Worm (Caenorhabditis elegans): ENCODE data around the gene Y49A3A.4.
A peak's percentile ranks its signal among the peaks of the same experiment; 100 is the strongest.

Y49A3A.4 gene

DNA sequence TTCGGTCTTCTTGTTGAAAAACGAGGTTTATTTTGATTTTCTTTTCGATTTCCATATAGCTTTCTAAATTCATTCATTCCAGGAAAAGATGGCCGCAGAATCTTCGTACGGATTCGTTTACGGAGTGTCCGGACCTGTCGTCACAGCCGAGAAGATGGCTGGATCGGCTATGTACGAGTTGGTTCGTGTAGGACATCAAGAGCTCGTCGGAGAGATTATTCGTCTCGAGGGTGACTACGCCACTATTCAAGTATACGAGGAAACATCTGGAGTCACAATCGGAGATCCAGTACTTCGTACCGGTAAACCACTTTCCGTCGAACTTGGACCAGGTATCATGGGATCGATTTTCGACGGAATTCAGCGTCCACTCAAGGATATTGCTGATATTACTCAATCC lies 7.1 kb downstream of the Y49A3A.4 start, which contains the start of gene vha-13:
Gene vha-13 (plus strand): TSS at position 81 of the 400 bp plus-strand sequence.
- TF ChIP-seq ceh-28 (tag; optimal IDR thresholded peaks at IDR 0.05) (no peak), rbr-2 (tag; optimal IDR thresholded peaks at IDR 0.05) (no peak), hmg-1.1 (GFP tag; IDR thresholded peaks at IDR 0.05) (no peak), ceh-32 (tag; optimal IDR thresholded peaks at IDR 0.05; ENCODE audit: poor library complexity) (no peak), arid-1 (GFP tag; conservative IDR thresholded peaks at IDR 0.05) (no peak), unc-62 (GFP tag; optimal IDR thresholded peaks at IDR 0.05 in 1 of 2) (peak in 1 of 2 experiments; percentile 72), unc-62 (tag; optimal IDR thresholded peaks at IDR 0.05) (no peak), nhr-6 (tag; optimal IDR thresholded peaks at IDR 0.05) (no peak)

DNA sequence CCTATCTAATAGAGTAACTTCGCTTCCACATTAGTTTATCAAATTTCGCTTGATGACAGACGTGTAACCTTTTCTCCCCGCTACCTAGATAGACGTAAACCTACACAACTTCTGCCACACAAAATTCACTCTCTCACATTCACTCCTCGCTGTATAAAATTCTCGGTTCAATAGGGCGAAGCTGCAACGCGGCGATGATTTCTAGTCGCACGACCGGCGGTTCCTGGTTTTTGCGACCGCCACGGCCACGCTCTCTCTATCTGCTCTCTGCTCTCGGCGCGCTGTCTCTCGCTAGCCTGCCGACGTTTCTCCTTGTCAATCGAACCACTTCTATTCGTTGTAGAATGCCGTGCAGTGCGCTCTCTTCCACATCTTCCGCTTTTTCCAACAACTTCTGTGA lies 7.7 kb downstream of the Y49A3A.4 start:
- TF ChIP-seq dpl-1 (GFP tag; optimal IDR thresholded peaks at IDR 0.05), result peak; percentile 74
- peak; percentile 92 for TF ChIP-seq lin-38 (GFP tag; IDR thresholded peaks at IDR 0.05)
- peak; percentile 87 for TF ChIP-seq lin-13 (GFP tag; optimal IDR thresholded peaks at IDR 0.05)
- TF ChIP-seq ceh-20 (GFP tag; IDR thresholded peaks at IDR 0.05), result peak; percentile 76; the same call in 1 of the 2 replicates
- TF ChIP-seq lin-29 (GFP tag; IDR thresholded peaks at IDR 0.05), result 0 out of 2 replicates have a peak, but pooled peaks have one; percentile 24
- TF ChIP-seq hlh-11 (tag; optimal IDR thresholded peaks at IDR 0.05), result peak; percentile 90
- TF ChIP-seq ces-1 (GFP tag; optimal IDR thresholded peaks at IDR 0.05), result peak; percentile 1
- peak; percentile 59 for TF ChIP-seq nhr-10 (tag; optimal IDR thresholded peaks at IDR 0.05)
- TF ChIP-seq ceh-28 (tag; optimal IDR thresholded peaks at IDR 0.05), result no peak
- peak; percentile 88 for TF ChIP-seq nhr-28 (tag; optimal IDR thresholded peaks at IDR 0.05)
- 0 out of 2 replicates have a peak, but pooled peaks have one; percentile 40 for TF ChIP-seq lim-7 (GFP tag; IDR thresholded peaks at IDR 0.05)
- peak; percentile 91 for TF ChIP-seq hmg-1.1 (GFP tag; IDR thresholded peaks at IDR 0.05)
- no peak for TF ChIP-seq ztf-11 (tag; optimal IDR thresholded peaks at IDR 0.05)
- TF ChIP-seq mdl-1 (tag; optimal IDR thresholded peaks at IDR 0.05), result peak; percentile 23 to 70
- no peak for TF ChIP-seq skn-1 (tag; optimal IDR thresholded peaks at IDR 0.05)
- peak; percentile 81 for TF ChIP-seq pqm-1 (tag; optimal IDR thresholded peaks at IDR 0.05)
- peak; percentile 15 for TF ChIP-seq zfp-2 (tag; optimal IDR thresholded peaks at IDR 0.05)
- TF ChIP-seq snpc-4 (tag; optimal IDR thresholded peaks at IDR 0.05), result no peak
- no peak for TF ChIP-seq ceh-62 (tag; optimal IDR thresholded peaks at IDR 0.05)
- peak; percentile 72; the same call in 1 of the 2 replicates for TF ChIP-seq lin-1 (GFP tag; IDR thresholded peaks at IDR 0.05)
- TF ChIP-seq zip-2 (tag; optimal IDR thresholded peaks at IDR 0.05), result no peak
- TF ChIP-seq duxl-1 (tag; optimal IDR thresholded peaks at IDR 0.05; ENCODE audit: poor library complexity), result peak; percentile 23
- TF ChIP-seq F26F4.8 (GFP tag; conservative IDR thresholded peaks at IDR 0.05), result no peak
- TF ChIP-seq vab-7 (GFP tag; IDR thresholded peaks at IDR 0.05), result peak; percentile 70
- TF ChIP-seq nhr-42 (GFP tag; IDR thresholded peaks at IDR 0.05), result 0 out of 2 replicates have a peak, but pooled peaks have one; percentile 51
- peak; percentile 86 for TF ChIP-seq egl-43 (GFP tag; IDR thresholded peaks at IDR 0.05)
- TF ChIP-seq hif-1 (tag; optimal IDR thresholded peaks at IDR 0.05), result peak in 1 of 2 experiments; percentile 70
- TF ChIP-seq tra-1 (GFP tag; IDR thresholded peaks at IDR 0.05), result peak; percentile 80
- no peak for TF ChIP-seq ceh-82 (tag; optimal IDR thresholded peaks at IDR 0.05)
- peak; percentile 11; the same call in 1 of the 2 replicates for TF ChIP-seq pha-4 (GFP tag; IDR thresholded peaks at IDR 0.05)
- TF ChIP-seq pha-4 (tag; optimal IDR thresholded peaks at IDR 0.05), result no peak
- TF ChIP-seq nhr-111 (GFP tag; optimal IDR thresholded peaks at IDR 0.05), result no peak
- peak; percentile 99 for TF ChIP-seq aha-1 (tag)
- TF ChIP-seq egl-27 (tag; optimal IDR thresholded peaks at IDR 0.05), result no peak
- TF ChIP-seq rbr-2 (tag; optimal IDR thresholded peaks at IDR 0.05), result peak; percentile 86
- peak; percentile 4 for TF ChIP-seq nhr-25 (tag; optimal IDR thresholded peaks at IDR 0.05; ENCODE audit: borderline replicate concordance, insufficient read depth)
- TF ChIP-seq T26A8.4 (GFP tag; IDR thresholded peaks at IDR 0.05), result peak; percentile 45; the same call in 1 of the 2 replicates
- TF ChIP-seq spr-1 (tag; optimal IDR thresholded peaks at IDR 0.05), result peak; percentile 42
- no peak for TF ChIP-seq ZK337.2 (GFP tag; IDR thresholded peaks at IDR 0.05)
- no peak for TF ChIP-seq ceh-32 (tag; optimal IDR thresholded peaks at IDR 0.05; ENCODE audit: poor library complexity)
- peak; percentile 56 for TF ChIP-seq dve-1 (tag; optimal IDR thresholded peaks at IDR 0.05; ENCODE audit: insufficient read depth)
- peak; percentile 61; the same call in 1 of the 2 replicates for TF ChIP-seq D1046.2 (GFP tag; IDR thresholded peaks at IDR 0.05)
- peak; percentile 46 for TF ChIP-seq nhr-48 (tag; optimal IDR thresholded peaks at IDR 0.05)
- TF ChIP-seq madf-9 (GFP tag; conservative IDR thresholded peaks at IDR 0.05), result 0 out of 2 replicates have a peak, but pooled peaks have one; percentile 38
- peak; percentile 87 for TF ChIP-seq nhr-77 (tag; optimal IDR thresholded peaks at IDR 0.05)
